Worm (Caenorhabditis elegans): ENCODE measurements around the gene ZK1248.5.

ce11 chrII:5858322-5858721, 48.0 kb downstream of the ZK1248.5 start, which contains the start of gene F55C12.4:
- TF ChIP-seq blmp-1 (tag; optimal IDR thresholded peaks at IDR 0.05; ENCODE audit: insufficient read depth): no peak
- no peak for TF ChIP-seq skn-1 (tag; optimal IDR thresholded peaks at IDR 0.05)
- TF ChIP-seq unc-55 (GFP tag; optimal IDR thresholded peaks at IDR 0.05): no peak

All from whole organism, L2 larva.